Fruit fly (Drosophila melanogaster): Measurements from ENCODE around the gene spartin.

DNA sequence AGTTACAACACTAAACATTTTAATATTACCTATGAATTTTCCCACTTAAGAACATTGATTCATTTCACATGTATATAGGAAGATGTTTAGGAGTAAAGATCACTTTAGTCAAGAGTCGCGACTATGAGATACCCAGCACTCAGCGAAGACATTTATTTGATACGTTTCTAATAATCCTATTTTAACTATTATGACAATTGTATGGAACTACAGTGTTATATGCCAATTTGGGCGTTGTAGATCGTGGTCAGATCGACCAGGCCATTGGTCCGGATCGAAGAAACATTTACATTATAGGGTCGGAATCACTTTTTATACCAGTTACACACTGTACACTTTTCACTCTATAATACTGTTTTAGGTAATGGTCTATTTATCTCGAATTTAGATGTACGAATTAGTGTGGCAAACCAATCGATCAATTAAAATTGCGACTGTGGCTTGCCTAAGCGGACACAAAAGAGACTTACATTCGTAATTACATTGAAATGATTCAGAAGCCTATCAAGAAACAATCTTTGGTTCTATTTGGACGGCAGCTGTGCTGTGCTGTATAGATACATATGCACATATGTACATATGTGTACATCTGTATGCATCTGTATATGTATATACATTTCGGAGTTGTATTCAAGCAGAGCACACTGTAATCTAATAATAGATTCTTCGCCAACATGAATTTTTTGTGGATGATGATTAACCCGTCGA is 13.9 kb upstream of the spartin start:
- TF ChIP-seq Dek (tag; optimal IDR thresholded peaks at IDR 0.05) (no peak), CG11695 (GFP tag; IDR thresholded peaks at IDR 0.05) (no peak), Dip2 (GFP tag; IDR thresholded peaks at IDR 0.05) (no peak), Mes4 (GFP tag; optimal IDR thresholded peaks at IDR 0.05) (no peak), slp2 (GFP tag; optimal IDR thresholded peaks at IDR 0.05) (no peak), CG33557 (GFP tag; optimal IDR thresholded peaks at IDR 0.05) (no peak), ranshi (GFP tag; IDR thresholded peaks at IDR 0.05) (no peak), CG11093 (GFP tag; IDR thresholded peaks at IDR 0.05) (no peak), tin (GFP tag; optimal IDR thresholded peaks at IDR 0.05) (no peak), CG10209 (GFP tag; optimal IDR thresholded peaks at IDR 0.05) (no peak), zen (tag; optimal IDR thresholded peaks at IDR 0.05) (no peak), Atf3 (GFP tag; optimal IDR thresholded peaks at IDR 0.05) (no peak), ham (GFP tag; IDR thresholded peaks at IDR 0.05) (no peak)

All from whole organism, embryonic.